Worm (Caenorhabditis elegans): ENCODE data around the gene irld-50.

- TF ChIP-seq him-1 (tag; optimal IDR thresholded peaks at IDR 0.05) (no peak), F22D6.2 (tag; optimal IDR thresholded peaks at IDR 0.05) (no peak), bed-1 (GFP tag; IDR thresholded peaks at IDR 0.05) (no peak), Y79H2A.3 (GFP tag; conservative IDR thresholded peaks at IDR 0.05) (no peak), lin-54 (GFP tag; optimal IDR thresholded peaks at IDR 0.05) (no peak), ztf-18 (tag; optimal IDR thresholded peaks at IDR 0.05) (no peak), bed-2 (GFP tag; IDR thresholded peaks at IDR 0.05) (no peak), aptf-3 (GFP tag; IDR thresholded peaks at IDR 0.05) (no peak), unc-62 (GFP tag; optimal IDR thresholded peaks at IDR 0.05) (no peak), T26A5.8 (tag; optimal IDR thresholded peaks at IDR 0.05) (no peak), fkh-3 (tag; optimal IDR thresholded peaks at IDR 0.05) (no peak), hmg-1.2 (GFP tag; IDR thresholded peaks at IDR 0.05) (no peak)
Measured at ce11 chrII:2934354-2934753, 9.5 kb downstream of the irld-50 start, which contains the start of gene irld-67.

All from whole organism, young adult.